Worm (Caenorhabditis elegans) whole organism, L2 larva: Measurements from ENCODE around the gene srt-27.

Experiments
- R02D3.7 ChIP-seq: fragments of 150-350 bp; optimal IDR thresholded peaks from 2 replicates; lab custom pipeline; 2014; ENCODE audit warnings: missing biosample characterization, missing genetic modification characterization
- ZK546.5 ChIP-seq: sonication (generic microtip); optimal IDR thresholded peaks from 2 replicates; lab custom pipeline; 2017; ENCODE audit warnings: missing biosample characterization, missing genetic modification characterization
- aly-2 ChIP-seq: fragments of 150-350 bp; optimal IDR thresholded peaks from 2 replicates; lab custom pipeline; 2014; ENCODE audit warnings: missing biosample characterization, missing genetic modification characterization
- ama-1 ChIP-seq: fragments of 150-350 bp; optimal IDR thresholded peaks from 2 replicates; lab custom pipeline; 2018; ENCODE audit warnings: inconsistent platforms
- elt-3 ChIP-seq: sonication (generic microtip); optimal IDR thresholded peaks from 2 replicates; lab custom pipeline; 2017; ENCODE audit warnings: missing biosample characterization, missing genetic modification characterization
- lin-11 ChIP-seq: fragments of 150-350 bp; sonication (generic microtip); optimal IDR thresholded peaks from 2 replicates; lab custom pipeline; 2014; ENCODE audit warnings: missing biosample characterization, missing genetic modification characterization, inconsistent platforms, mixed read lengths
- lin-39 ChIP-seq: fragments of 150-350 bp; optimal IDR thresholded peaks from 2 replicates; lab custom pipeline; 2014; ENCODE audit warnings: missing biosample characterization, missing genetic modification reagents, missing genetic modification characterization
- mdl-1 ChIP-seq, 2 experiments: fragments of 150-350 bp in 1 of 2; sonication (generic microtip) in 1 of 2; optimal IDR thresholded peaks; 2 replicates each; lab custom pipeline; 2017; ENCODE audit warnings: missing biosample characterization in 2 of 2, missing genetic modification characterization in 2 of 2
- nhr-237 ChIP-seq: fragments of 150-350 bp; optimal IDR thresholded peaks from 2 replicates; lab custom pipeline; 2014; ENCODE audit warnings: missing biosample characterization, missing genetic modification characterization
- unc-39 ChIP-seq: fragments of 150-350 bp; optimal IDR thresholded peaks from 2 replicates; lab custom pipeline; 2014; ENCODE audit warnings: missing biosample characterization, missing genetic modification characterization
- unc-62 ChIP-seq: fragments of 150-350 bp; optimal IDR thresholded peaks from 2 replicates; lab custom pipeline; 2014; ENCODE audit warnings: missing biosample characterization, missing genetic modification reagents, missing genetic modification characterization

- no peak for TF ChIP-seq nhr-237 (tag; lab: Kevin White, UChicago)
- TF ChIP-seq lin-11 (tag; lab: Kevin White, UChicago) = no peak
- no peak for TF ChIP-seq unc-39 (tag; lab: Kevin White, UChicago)
- no peak for TF ChIP-seq ZK546.5
- TF ChIP-seq ama-1 (lab: Kevin White, UChicago) = no peak
- no peak for TF ChIP-seq aly-2 (tag; lab: Kevin White, UChicago)
- no peak for TF ChIP-seq unc-62 (GFP tag; lab: Kevin White, UChicago)
- no peak for TF ChIP-seq lin-39
- TF ChIP-seq elt-3 (tag; lab: Kevin White, UChicago) = no peak
- TF ChIP-seq mdl-1 (tag; optimal IDR thresholded peaks at IDR 0.05; lab: Kevin White, UChicago) = no peak
- no peak for TF ChIP-seq R02D3.7 (tag; lab: Kevin White, UChicago)
Observed at ce11 chrV:2759456-2759855, 38.8 kb upstream of the srt-27 start, which contains the start of gene srg-58.
